Fruit fly (Drosophila melanogaster) whole organism, embryonic: ENCODE data around the gene IntS6.

Experiments
- ATbp ChIP-seq: fragments of 200-800 bp; sonication (Bioruptor generic); optimal IDR thresholded peaks from 2 replicates; lab custom pipeline; 2017; ENCODE audit warnings: missing biosample characterization, mild to moderate bottlenecking, missing genetic modification characterization, missing genetic modification reagents
- C15 ChIP-seq: fragments of 200-800 bp; sonication (Bioruptor generic); IDR thresholded peaks from 3 replicates; pipeline ENCODE4 v1.3.6; 2022; ENCODE audit warnings: missing biosample characterization, missing genetic modification characterization
- CG10209 ChIP-seq: fragments of 200-800 bp; sonication (Bioruptor generic); optimal IDR thresholded peaks from 3 replicates; lab custom pipeline; 2017; ENCODE audit warnings: missing biosample characterization, mild to moderate bottlenecking, missing genetic modification characterization, missing genetic modification reagents
- CG11093 ChIP-seq: fragments of 200-800 bp; sonication (Bioruptor generic); IDR thresholded peaks from 3 replicates; pipeline ENCODE4 v1.3.6; 2022; ENCODE audit warnings: missing biosample characterization, missing genetic modification characterization
- CG11247 ChIP-seq: fragments of 200-800 bp; sonication (Bioruptor generic); IDR thresholded peaks from 2 replicates; pipeline ENCODE4 v1.3.6; 2022; ENCODE audit warnings: missing biosample characterization, missing genetic modification characterization
- CG12236 ChIP-seq: fragments of 200-800 bp; sonication (Bioruptor generic); optimal IDR thresholded peaks from 2 replicates; lab custom pipeline; 2016; ENCODE audit warnings: missing biosample characterization, missing genetic modification characterization
- CG12391 ChIP-seq: fragments of 200-800 bp; sonication (Bioruptor generic); optimal IDR thresholded peaks from 3 replicates; lab custom pipeline; 2018; ENCODE audit warnings: missing biosample characterization, mild to moderate bottlenecking, missing genetic modification characterization, moderate library complexity
- CG14014 ChIP-seq: fragments of 200-800 bp; sonication (Bioruptor generic); IDR thresholded peaks from 2 replicates; pipeline ENCODE4 v1.3.6; 2022; ENCODE audit warnings: missing biosample characterization, missing genetic modification characterization
- CG16813 ChIP-seq: fragments of 200-800 bp; sonication (Bioruptor generic); IDR thresholded peaks from 3 replicates; pipeline ENCODE4 v1.3.6; 2022; ENCODE audit warnings: missing biosample characterization, missing genetic modification characterization; ENCODE audit not compliant: partially characterized antibody
- CG17359 ChIP-seq: fragments of 200-800 bp; sonication (Bioruptor generic); optimal IDR thresholded peaks from 3 replicates; lab custom pipeline; 2018; ENCODE audit warnings: missing biosample characterization, mild to moderate bottlenecking, missing genetic modification characterization, moderate library complexity
- CG17361 ChIP-seq: fragments of 200-800 bp; sonication (Bioruptor generic); IDR thresholded peaks from 3 replicates; pipeline ENCODE4 v1.3.6; 2022; ENCODE audit warnings: missing biosample characterization, missing genetic modification characterization
- CG17829 ChIP-seq: fragments of 200-800 bp; optimal IDR thresholded peaks from 2 replicates; lab custom pipeline; 2019; ENCODE audit warnings: missing biosample characterization, mild to moderate bottlenecking, missing genetic modification characterization, moderate library complexity
- CG18764 ChIP-seq: fragments of 200-800 bp; sonication (Bioruptor generic); optimal IDR thresholded peaks from 3 replicates; lab custom pipeline; 2016; ENCODE audit warnings: missing biosample characterization, missing genetic modification characterization
- CG32772 ChIP-seq: fragments of 200-800 bp; sonication (Bioruptor generic); IDR thresholded peaks from 2 replicates; pipeline ENCODE4 v1.3.6; 2022; ENCODE audit warnings: missing biosample characterization, missing genetic modification characterization
- CG6254 ChIP-seq: fragments of 200-800 bp; sonication (Bioruptor generic); optimal IDR thresholded peaks from 3 replicates; lab custom pipeline; 2017; ENCODE audit warnings: mild to moderate bottlenecking, missing biosample characterization, missing genetic modification reagents, missing genetic modification characterization
- CG7839 ChIP-seq: fragments of 200-800 bp; sonication (Bioruptor generic); optimal IDR thresholded peaks from 3 replicates; lab custom pipeline; 2018; ENCODE audit warnings: missing biosample characterization, mild to moderate bottlenecking, missing genetic modification characterization, moderate library complexity
- CG8388 ChIP-seq: fragments of 200-800 bp; sonication (Bioruptor generic); optimal IDR thresholded peaks from 2 replicates; lab custom pipeline; 2019; ENCODE audit warnings: missing biosample characterization, mild to moderate bottlenecking, missing genetic modification characterization, moderate library complexity
- CoRest ChIP-seq: fragments of 200-800 bp; sonication (Bioruptor generic); optimal IDR thresholded peaks from 3 replicates; lab custom pipeline; 2018; ENCODE audit warnings: missing biosample characterization, mild to moderate bottlenecking, missing genetic modification characterization, moderate library complexity
- H15 ChIP-seq: fragments of 200-800 bp; sonication (Bioruptor generic); IDR thresholded peaks from 3 replicates; pipeline ENCODE4 v1.3.6; 2022; ENCODE audit warnings: missing biosample characterization, missing genetic modification characterization
- HLH54F ChIP-seq: fragments of 200-800 bp; sonication (Bioruptor generic); optimal IDR thresholded peaks from 3 replicates; lab custom pipeline; 2016; ENCODE audit warnings: missing biosample characterization, missing genetic modification characterization
- Med ChIP-seq: fragments of 200-800 bp; sonication (Bioruptor generic); peaks from one replicate; lab custom pipeline; 2016; ENCODE audit warnings: missing biosample characterization, missing genetic modification characterization, mild to moderate bottlenecking, inconsistent platforms, moderate library complexity
- Myb ChIP-seq: fragments of 200-800 bp; sonication (Bioruptor generic); optimal IDR thresholded peaks from 2 replicates; lab custom pipeline; 2016; ENCODE audit warnings: missing biosample characterization, missing genetic modification characterization
- Pdp1 ChIP-seq, 2 experiments: fragments of 200-800 bp; sonication (Bioruptor generic); optimal IDR thresholded peaks; 3 replicates each; lab custom pipeline; 2016; ENCODE audit warnings: missing biosample characterization in 2 of 2, missing genetic modification characterization in 2 of 2, mild to moderate bottlenecking in 1 of 2, moderate library complexity in 1 of 2
- Rx ChIP-seq: fragments of 200-800 bp; sonication (Bioruptor generic); IDR thresholded peaks from 2 replicates; pipeline ENCODE4 v1.3.6; 2022; ENCODE audit warnings: missing biosample characterization, missing genetic modification characterization
- Sox100B ChIP-seq: fragments of 200-800 bp; sonication (Bioruptor generic); optimal IDR thresholded peaks from 3 replicates; lab custom pipeline; 2018; ENCODE audit warnings: missing biosample characterization, mild to moderate bottlenecking, missing genetic modification characterization
- Sox102F ChIP-seq: fragments of 200-800 bp; sonication (Bioruptor generic); optimal IDR thresholded peaks from 2 replicates; lab custom pipeline; 2018; ENCODE audit warnings: missing biosample characterization, mild to moderate bottlenecking, missing genetic modification characterization, moderate library complexity
- Ssrp ChIP-seq: fragments of 200-800 bp; sonication (Bioruptor generic); optimal IDR thresholded peaks from 2 replicates; lab custom pipeline; 2018; ENCODE audit warnings: missing biosample characterization, mild to moderate bottlenecking, missing genetic modification characterization, moderate library complexity
- Xrp1 ChIP-seq: fragments of 200-800 bp; sonication (Bioruptor generic); IDR thresholded peaks from 2 replicates; pipeline ENCODE4 v1.3.6; 2022; ENCODE audit warnings: missing biosample characterization, missing genetic modification characterization
- chif ChIP-seq, 2 experiments: fragments of 200-800 bp; sonication (Bioruptor generic); optimal IDR thresholded peaks; 3 replicates each; lab custom pipeline; 2016; ENCODE audit warnings: missing biosample characterization in 2 of 2, missing genetic modification characterization in 2 of 2
- ci ChIP-seq: fragments of 200-800 bp; sonication (Bioruptor generic); IDR thresholded peaks from 3 replicates; pipeline ENCODE4 v1.3.6; 2022; ENCODE audit warnings: missing biosample characterization, missing genetic modification characterization
- da ChIP-seq: fragments of 200-800 bp; sonication (Bioruptor generic); optimal IDR thresholded peaks from 2 replicates; lab custom pipeline; 2016; ENCODE audit warnings: missing biosample characterization, missing genetic modification characterization
- dmrt11E ChIP-seq: fragments of 200-800 bp; sonication (Bioruptor generic); optimal IDR thresholded peaks from 3 replicates; lab custom pipeline; 2018; ENCODE audit warnings: missing biosample characterization, mild to moderate bottlenecking, missing genetic modification characterization, moderate library complexity
- dpn ChIP-seq, 2 experiments: fragments of 200-800 bp; sonication (Bioruptor generic); optimal IDR thresholded peaks; 3 replicates each; lab custom pipeline; 2016; ENCODE audit warnings: missing biosample characterization in 2 of 2, missing genetic modification characterization in 2 of 2
- jing ChIP-seq: fragments of 200-800 bp; sonication (Bioruptor generic); optimal IDR thresholded peaks from 2 replicates; lab custom pipeline; 2018; ENCODE audit warnings: missing biosample characterization, mild to moderate bottlenecking, missing genetic modification characterization
- kni ChIP-seq: fragments of 200-800 bp; sonication (Bioruptor generic); optimal IDR thresholded peaks from 3 replicates; lab custom pipeline; 2017; ENCODE audit warnings: mild to moderate bottlenecking, missing biosample characterization, missing genetic modification reagents, missing genetic modification characterization
- lmd ChIP-seq: fragments of 200-800 bp; sonication (Bioruptor generic); IDR thresholded peaks from 2 replicates; pipeline ENCODE4 v1.3.6; 2022; ENCODE audit warnings: missing biosample characterization, missing genetic modification characterization
- oc ChIP-seq: fragments of 200-800 bp; sonication (Bioruptor generic); optimal IDR thresholded peaks from 2 replicates; lab custom pipeline; 2018; ENCODE audit warnings: missing biosample characterization, mild to moderate bottlenecking, missing genetic modification characterization, moderate library complexity
- pfk ChIP-seq: fragments of 200-800 bp; sonication (Bioruptor generic); optimal IDR thresholded peaks from 2 replicates; lab custom pipeline; 2018; ENCODE audit warnings: missing biosample characterization, mild to moderate bottlenecking, missing genetic modification characterization, moderate library complexity
- phol ChIP-seq: fragments of 200-800 bp; sonication (Bioruptor generic); optimal IDR thresholded peaks from 3 replicates; lab custom pipeline; 2018; ENCODE audit warnings: missing biosample characterization, mild to moderate bottlenecking, missing genetic modification characterization, moderate library complexity
- prd ChIP-seq, 3 experiments: fragments of >200 bp in 2 of 3; fragments of 200-800 bp in 1 of 3; sonication (Bioruptor generic) in 1 of 3; optimal IDR thresholded peaks in 2 of 3; IDR thresholded peaks in 1 of 3; 2 replicates in 2 of 3; 3 replicates in 1 of 3; pipeline versions ENCODE4 v1.3.6 to Lab custom; 2017 to 2022; ENCODE audit warnings: missing biosample characterization in 1 of 3, missing genetic modification characterization in 1 of 3
- sens ChIP-seq: fragments of 200-800 bp; sonication (Bioruptor generic); peaks from one replicate; lab custom pipeline; 2016; ENCODE audit warnings: missing biosample characterization, missing genetic modification characterization
- so ChIP-seq: fragments of 200-800 bp; sonication (Bioruptor generic); IDR thresholded peaks from 3 replicates; pipeline ENCODE4 v1.3.6; 2022; ENCODE audit warnings: missing biosample characterization, missing genetic modification characterization
- sob ChIP-seq: fragments of 200-800 bp; sonication (Bioruptor generic); IDR thresholded peaks from 2 replicates; pipeline ENCODE4 v1.3.6; 2022; ENCODE audit warnings: missing biosample characterization, missing genetic modification characterization
- trem ChIP-seq: fragments of 200-800 bp; optimal IDR thresholded peaks from 3 replicates; lab custom pipeline; 2019; ENCODE audit warnings: missing biosample characterization, mild to moderate bottlenecking, missing genetic modification characterization, moderate library complexity
- vvl ChIP-seq: fragments of 200-800 bp; sonication (Bioruptor generic); IDR thresholded peaks from 2 replicates; pipeline ENCODE4 v1.3.6; 2022; ENCODE audit warnings: missing biosample characterization, missing genetic modification characterization
- zen2 ChIP-seq: fragments of 200-800 bp; sonication (Bioruptor generic); IDR thresholded peaks from 3 replicates; pipeline ENCODE4 v1.3.6; 2022; ENCODE audit warnings: missing biosample characterization, missing genetic modification characterization; ENCODE audit not compliant: partially characterized antibody

Gene IntS6

dm6 chrX:5786559-5786958 lies 39.5 kb upstream of the IntS6 start (continued):
- TF ChIP-seq oc (tag; lab: Kevin White, UChicago) (peak; percentile 33), ci (GFP tag; lab: Robert Waterston, UW) (peak; percentile 44; the same call in 2 of the 3 replicates), Pdp1 (GFP tag; optimal IDR thresholded peaks at IDR 0.05; lab: Kevin White, UChicago) (peak in 1 of 2 experiments; percentile 43), prd (optimal IDR thresholded peaks at IDR 0.05; lab: Kevin White, UChicago) (no peak), prd (GFP tag; IDR thresholded peaks at IDR 0.05; lab: Robert Waterston, UW) (peak; percentile 26; the same call in 1 of the 3 replicates), CoRest (tag; lab: Kevin White, UChicago) (peak; percentile 43), Sox102F (GFP tag; lab: Kevin White, UChicago) (peak; percentile 75), CG14014 (GFP tag; lab: Robert Waterston, UW) (peak; percentile 16; the same call in 1 of the 2 replicates), HLH54F (GFP tag; lab: Kevin White, UChicago) (no peak)

- TF ChIP-seq H15 (GFP tag; lab: Robert Waterston, UW): 0 out of 3 replicates have a peak, but pooled peaks have one; percentile 56
- TF ChIP-seq lmd: peak; percentile 37; the same call in 1 of the 2 replicates
- TF ChIP-seq so: peak; percentile 47; the same call in 1 of the 3 replicates
- peak; percentile 52; the same call in 1 of the 2 replicates for TF ChIP-seq vvl (GFP tag; lab: Robert Waterston, UW)
- TF ChIP-seq CG17361 (GFP tag; lab: Robert Waterston, UW): peak; percentile 57; the same call in 1 of the 3 replicates
- TF ChIP-seq Myb (GFP tag; lab: Kevin White, UChicago): no peak
- peak; percentile 36; the same call in 1 of the 3 replicates for TF ChIP-seq CG11093 (GFP tag; lab: Robert Waterston, UW)
- TF ChIP-seq pfk (GFP tag; lab: Kevin White, UChicago): no peak
- TF ChIP-seq da (GFP tag; lab: Kevin White, UChicago): no peak
- TF ChIP-seq Sox100B (GFP tag; lab: Kevin White, UChicago): no peak
- peak; percentile 9 for TF ChIP-seq trem (tag; lab: Kevin White, UChicago)
- TF ChIP-seq Rx (GFP tag; lab: Robert Waterston, UW): peak; percentile 21; the same call in 1 of the 2 replicates
- TF ChIP-seq CG16813 (GFP tag; lab: Robert Waterston, UW): no peak
- no peak for TF ChIP-seq CG12236 (GFP tag; lab: Kevin White, UChicago)
- peak; percentile 53 for TF ChIP-seq CG11247 (GFP tag; lab: Robert Waterston, UW)
- no peak for TF ChIP-seq CG18764 (GFP tag; lab: Kevin White, UChicago)
- TF ChIP-seq CG12391 (tag; lab: Kevin White, UChicago): peak; percentile 45
- peak; percentile 55; the same call in 1 of the 2 replicates for TF ChIP-seq Xrp1
- TF ChIP-seq ATbp (GFP tag; lab: Kevin White, UChicago): peak; percentile 64
- TF ChIP-seq kni (GFP tag; lab: Kevin White, UChicago): peak; percentile 8
- peak; percentile 41 for TF ChIP-seq jing
- peak; percentile 62 for TF ChIP-seq Ssrp (tag; lab: Kevin White, UChicago)
- peak; percentile 62 for TF ChIP-seq CG7839 (tag; lab: Kevin White, UChicago)
- TF ChIP-seq CG17829: peak; percentile 49
- TF ChIP-seq sens: peak; percentile 91
- peak; percentile 62 for TF ChIP-seq phol (tag; lab: Kevin White, UChicago)
- peak; percentile 35 for TF ChIP-seq CG10209 (GFP tag; lab: Kevin White, UChicago)
- peak in 1 of 2 experiments; percentile 24 for TF ChIP-seq chif (GFP tag; optimal IDR thresholded peaks at IDR 0.05; lab: Kevin White, UChicago)
- TF ChIP-seq Med (GFP tag; lab: Kevin White, UChicago): peak; percentile 50
- TF ChIP-seq dpn (GFP tag; optimal IDR thresholded peaks at IDR 0.05; lab: Kevin White, UChicago): peak in 1 of 2 experiments; percentile 24
- TF ChIP-seq C15 (GFP tag; lab: Robert Waterston, UW): no peak
- TF ChIP-seq sob (GFP tag; lab: Robert Waterston, UW): no peak
- no peak for TF ChIP-seq zen2 (GFP tag; lab: Robert Waterston, UW)
- peak; percentile 31 for TF ChIP-seq dmrt11E (tag; lab: Kevin White, UChicago)
- TF ChIP-seq CG8388 (GFP tag; lab: Kevin White, UChicago): peak; percentile 50
- TF ChIP-seq CG17359 (tag; lab: Kevin White, UChicago): peak; percentile 64
- peak; percentile 55; the same call in 1 of the 2 replicates for TF ChIP-seq CG32772 (GFP tag; lab: Robert Waterston, UW)
- TF ChIP-seq CG6254: peak; percentile 30
Observed at dm6 chrX:5783260-5784040, 36.4 kb upstream of the IntS6 start.
